Fruit fly (Drosophila melanogaster) whole organism, prepupa: ENCODE data around the gene Trf.

Source experiments
- CG10631 ChIP-seq: fragments of 200-800 bp; sonication (Bioruptor generic); optimal IDR thresholded peaks from 2 replicates; lab custom pipeline; 2016; ENCODE audit warnings: missing biosample characterization, missing genetic modification characterization
- CG32006 ChIP-seq: fragments of 200-800 bp; sonication (Bioruptor generic); optimal IDR thresholded peaks from 3 replicates; lab custom pipeline; 2017; ENCODE audit warnings: missing biosample characterization, mild to moderate bottlenecking, missing genetic modification characterization
- CG7368 ChIP-seq: fragments of 200-800 bp; sonication (Bioruptor generic); optimal IDR thresholded peaks from 3 replicates; lab custom pipeline; 2016; ENCODE audit warnings: missing biosample characterization, missing genetic modification characterization
- CG8632 ChIP-seq: fragments of 200-800 bp; sonication (Bioruptor generic); optimal IDR thresholded peaks from 3 replicates; lab custom pipeline; 2016; ENCODE audit warnings: missing biosample characterization, missing genetic modification characterization
- Eip78C ChIP-seq: fragments of 200-800 bp; sonication (Bioruptor generic); peaks from one replicate; lab custom pipeline; 2016; ENCODE audit warnings: missing biosample characterization, missing genetic modification characterization
- achi ChIP-seq: fragments of 200-800 bp; sonication (Bioruptor generic); optimal IDR thresholded peaks from 3 replicates; lab custom pipeline; 2016; ENCODE audit warnings: missing biosample characterization, missing genetic modification characterization

Trf gene

dm6 chr2L:8110549-8111438 lies 38.1 kb downstream of the Trf start:
- no peak for TF ChIP-seq achi (GFP tag; lab: Kevin White, UChicago)

dm6 chr2L:8116632-8117193 lies 44.0 kb downstream of the Trf start:
- no peak for TF ChIP-seq CG10631 (GFP tag; lab: Kevin White, UChicago)
- no peak for TF ChIP-seq CG8632
- TF ChIP-seq CG32006: no peak
- TF ChIP-seq Eip78C: peak; percentile 46
- no peak for TF ChIP-seq CG7368 (GFP tag; lab: Kevin White, UChicago)
